Fruit fly (Drosophila melanogaster) Kc167 (cell line): ENCODE data around the gene CG9961.

Experiments
- Myc ChIP-seq: fragments of >200 bp; optimal IDR thresholded peaks from 2 replicates; lab custom pipeline; 2017; ENCODE audit warnings: missing external identifiers
- Sin3A ChIP-seq: fragments of >200 bp; optimal IDR thresholded peaks from 2 replicates; lab custom pipeline; 2018; ENCODE audit warnings: missing external identifiers
- h ChIP-seq: fragments of >200 bp; optimal IDR thresholded peaks from 3 replicates; lab custom pipeline; 2018; ENCODE audit warnings: missing external identifiers
- insv ChIP-seq: fragments of >200 bp; optimal IDR thresholded peaks from 3 replicates; lab custom pipeline; 2018; ENCODE audit warnings: missing external identifiers
- psq ChIP-seq: fragments of >200 bp; optimal IDR thresholded peaks from 2 replicates; lab custom pipeline; 2017; ENCODE audit warnings: missing external identifiers
- ttk ChIP-seq: sonication (Bioruptor generic); optimal IDR thresholded peaks from 2 replicates; lab custom pipeline; 2017; ENCODE audit warnings: missing external identifiers

CG9961 gene

dm6 chr2L:2744852-2745251 is at the start of gene CG9961, which contains the start of gene Cwc25:
CG9961 (minus strand) TSS chr2L:2744934.
Cwc25 (plus strand) TSS chr2L:2745098.
- no peak for TF ChIP-seq insv (lab: Kevin White, UChicago)
- no peak for TF ChIP-seq psq
- no peak for TF ChIP-seq h
- no peak for TF ChIP-seq Myc (lab: Kevin White, UChicago)
- no peak for TF ChIP-seq Sin3A (lab: Kevin White, UChicago)
- TF ChIP-seq ttk (lab: Kevin White, UChicago), result no peak

dm6 chr2L:2782790-2783189 is 38.1 kb upstream of the CG9961 start:
- no peak for TF ChIP-seq Myc (lab: Kevin White, UChicago)
- no peak for TF ChIP-seq Sin3A (lab: Kevin White, UChicago)
- no peak for TF ChIP-seq psq
- TF ChIP-seq h, result no peak
- TF ChIP-seq ttk (lab: Kevin White, UChicago), result no peak
- no peak for TF ChIP-seq insv (lab: Kevin White, UChicago)

dm6 chr2L:2771676-2772075 is 26.9 kb upstream of the CG9961 start, which contains the start of gene CG15399:
CG15399 (minus strand) TSS chr2L:2771776.
- TF ChIP-seq insv (lab: Kevin White, UChicago) (no peak), ttk (lab: Kevin White, UChicago) (no peak), h (no peak), Sin3A (lab: Kevin White, UChicago) (no peak)

dm6 chr2L:2769476-2770185 is 24.9 kb upstream of the CG9961 start, which contains the start of the genes colt and HINT1:
colt (minus strand) TSS chr2L:2770069.
HINT1 (plus strand) TSS chr2L:2770135.
- no peak for TF ChIP-seq Sin3A (lab: Kevin White, UChicago)

- TF ChIP-seq h, result no peak
- TF ChIP-seq Sin3A (lab: Kevin White, UChicago), result no peak
- no peak for TF ChIP-seq ttk (lab: Kevin White, UChicago)
- TF ChIP-seq insv (lab: Kevin White, UChicago), result no peak
- no peak for TF ChIP-seq psq
- TF ChIP-seq Myc (lab: Kevin White, UChicago), result no peak
Measured at dm6 chr2L:2767627-2768026, 22.9 kb upstream of the CG9961 start, which contains the start of the genes Taf10b and Taf10. Taf10b (minus strand) TSS chr2L:2767845. Taf10 (plus strand) TSS chr2L:2767890.

- TF ChIP-seq h (no peak), Sin3A (lab: Kevin White, UChicago) (no peak), psq (no peak), insv (lab: Kevin White, UChicago) (no peak), ttk (lab: Kevin White, UChicago) (no peak), Myc (lab: Kevin White, UChicago) (no peak)
Measured at dm6 chr2L:2765659-2766373, 21.1 kb upstream of the CG9961 start, which contains the start of the genes Snx21 and aph-1. Snx21 (minus strand) TSS chr2L:2765665. aph-1 (plus strand) TSS chr2L:2766233.

- no peak for TF ChIP-seq h
Measured at dm6 chr2L:2760288-2760687, 15.6 kb upstream of the CG9961 start.

- no peak for TF ChIP-seq insv (lab: Kevin White, UChicago)
- no peak for TF ChIP-seq psq
- no peak for TF ChIP-seq ttk (lab: Kevin White, UChicago)
- TF ChIP-seq Myc (lab: Kevin White, UChicago), result no peak
- no peak for TF ChIP-seq Sin3A (lab: Kevin White, UChicago)
- TF ChIP-seq h, result no peak
Measured at dm6 chr2L:2759654-2760053, 14.9 kb upstream of the CG9961 start, which contains the start of the genes HemK2, Snapin and Tnpo-SR. HemK2 (minus strand) TSS chr2L:2759677. Snapin (minus strand) TSS chr2L:2759677. Tnpo-SR (plus strand) TSS chr2L:2759924.

dm6 chr2L:2757930-2758556 is 13.3 kb upstream of the CG9961 start:
- TF ChIP-seq Sin3A (lab: Kevin White, UChicago), result no peak
- no peak for TF ChIP-seq insv (lab: Kevin White, UChicago)
- no peak for TF ChIP-seq psq

- peak; percentile 89 for TF ChIP-seq insv (lab: Kevin White, UChicago)
- TF ChIP-seq Sin3A (lab: Kevin White, UChicago), result no peak
- peak; percentile 76 for TF ChIP-seq h
- no peak for TF ChIP-seq psq
Measured at dm6 chr2L:2755323-2755695, 10.6 kb upstream of the CG9961 start.

- TF ChIP-seq Myc (lab: Kevin White, UChicago), result no peak
- TF ChIP-seq insv (lab: Kevin White, UChicago), result no peak
- TF ChIP-seq ttk (lab: Kevin White, UChicago), result no peak
- no peak for TF ChIP-seq h
- no peak for TF ChIP-seq psq
- no peak for TF ChIP-seq Sin3A (lab: Kevin White, UChicago)
Measured at dm6 chr2L:2754437-2755322, 9.9 kb upstream of the CG9961 start.
